Fruit fly (Drosophila melanogaster): ENCODE results near the gene CG12170.

CG12170 gene

DNA sequence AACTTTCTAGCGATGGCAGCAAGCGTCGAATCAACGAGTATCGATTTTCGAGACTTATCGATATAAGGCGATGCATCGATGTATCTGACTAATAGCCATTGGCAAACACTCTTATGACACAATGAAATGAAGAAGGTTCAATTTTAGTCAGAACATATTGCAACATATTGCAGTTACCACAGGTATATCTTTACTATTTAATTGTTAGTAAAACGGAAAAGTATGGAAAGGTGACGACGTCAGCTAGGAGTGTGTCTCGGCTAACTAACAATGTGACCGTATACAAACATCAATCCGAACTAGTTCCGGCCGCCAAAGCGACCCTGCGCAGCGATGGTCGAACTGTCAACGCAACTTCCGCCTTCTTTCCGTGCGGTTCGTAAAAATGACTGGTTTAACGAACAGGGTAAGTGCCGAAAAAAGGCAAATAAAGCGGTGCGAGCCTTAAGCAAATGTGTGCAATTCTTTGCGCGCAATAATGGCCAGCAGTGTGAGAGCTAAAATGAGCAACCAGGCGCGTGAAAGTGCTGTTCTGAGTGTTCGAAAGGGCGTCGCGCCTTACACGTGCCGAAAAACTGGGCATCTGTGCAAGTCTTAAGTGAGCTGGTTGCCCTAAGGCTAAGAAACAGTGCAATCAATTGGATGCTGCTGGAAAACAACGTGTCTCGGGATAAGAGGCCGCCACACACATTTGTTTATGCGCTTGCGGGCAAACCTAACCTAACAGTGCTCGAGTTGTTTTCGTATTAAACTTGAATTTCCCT is 12.7 kb upstream of the CG12170 start, which contains the start of the genes Dph4, Spec2 and RpL13A (continued):
- TF ChIP-seq Max (GFP tag; optimal IDR thresholded peaks at IDR 0.05) (peak; percentile 92), CG18262 (tag; optimal IDR thresholded peaks at IDR 0.05) (peak; percentile 82), CG10654 (GFP tag; optimal IDR thresholded peaks at IDR 0.05) (peak; percentile 86), zfh1 (GFP tag; IDR thresholded peaks at IDR 0.05) (no peak), D (optimal IDR thresholded peaks at IDR 0.05) (peak; percentile 57), D (GFP tag; optimal IDR thresholded peaks at IDR 0.05) (peak; percentile 89), Fer3 (tag; optimal IDR thresholded peaks at IDR 0.05) (peak; percentile 92), org-1 (GFP tag; optimal IDR thresholded peaks at IDR 0.05) (peak; percentile 92), CG30403 (GFP tag; optimal IDR thresholded peaks at IDR 0.05) (peak; percentile 83), CG12219 (GFP tag; optimal IDR thresholded peaks at IDR 0.05) (peak; percentile 91), Oaz (GFP tag; IDR thresholded peaks at IDR 0.05) (no peak), gt (GFP tag; IDR thresholded peaks at IDR 0.05) (no peak), kni (GFP tag; optimal IDR thresholded peaks at IDR 0.05) (peak; percentile 93), zfh2 (GFP tag; optimal IDR thresholded peaks at IDR 0.05) (peak; percentile 77), CG2116 (GFP tag; optimal IDR thresholded peaks at IDR 0.05) (peak; percentile 100), pros (GFP tag; optimal IDR thresholded peaks at IDR 0.05) (peak; percentile 44), Adf1 (GFP tag; IDR thresholded peaks at IDR 0.05) (no peak), ac (GFP tag; optimal IDR thresholded peaks at IDR 0.05) (peak; percentile 90), tin (GFP tag; optimal IDR thresholded peaks at IDR 0.05) (peak; percentile 85), shn (GFP tag; optimal IDR thresholded peaks at IDR 0.05) (peak; percentile 92), sc (optimal IDR thresholded peaks at IDR 0.05) (no peak), sc (GFP tag; optimal IDR thresholded peaks at IDR 0.05) (peak; percentile 86), C15 (GFP tag; IDR thresholded peaks at IDR 0.05) (no peak), CG12744 (GFP tag; optimal IDR thresholded peaks at IDR 0.05) (peak; percentile 93), HLH4C (GFP tag; IDR thresholded peaks at IDR 0.05; ENCODE audit: partially characterized antibody) (no peak), Sry-δ (GFP tag; optimal IDR thresholded peaks at IDR 0.05) (peak; percentile 99), CG14014 (GFP tag; IDR thresholded peaks at IDR 0.05) (no peak), phol (tag; optimal IDR thresholded peaks at IDR 0.05) (peak; percentile 94), CG12769 (tag; optimal IDR thresholded peaks at IDR 0.05) (peak; percentile 83), tio (GFP tag; optimal IDR thresholded peaks at IDR 0.05) (no peak), dmrt99B (tag; optimal IDR thresholded peaks at IDR 0.05) (no peak), bcd (GFP tag; optimal IDR thresholded peaks at IDR 0.05) (peak; percentile 96), CG11695 (GFP tag; IDR thresholded peaks at IDR 0.05) (no peak), CG8478 (optimal IDR thresholded peaks at IDR 0.05) (peak; percentile 69), sim (GFP tag; IDR thresholded peaks at IDR 0.05) (no peak), slou (GFP tag; optimal IDR thresholded peaks at IDR 0.05) (peak; percentile 88), crol (GFP tag; IDR thresholded peaks at IDR 0.05) (no peak), E2f2 (GFP tag; IDR thresholded peaks at IDR 0.05) (no peak), CG17186 (GFP tag; optimal IDR thresholded peaks at IDR 0.05) (peak; percentile 95), D19A (tag; optimal IDR thresholded peaks at IDR 0.05) (peak; percentile 61), CG7839 (tag; optimal IDR thresholded peaks at IDR 0.05) (peak; percentile 85), fru (optimal IDR thresholded peaks at IDR 0.05) (no peak), CG8359 (GFP tag; optimal IDR thresholded peaks at IDR 0.05; ENCODE audit: borderline replicate concordance) (peak; percentile 85), CG11560 (tag; IDR thresholded peaks at IDR 0.05) (no peak), CG7786 (GFP tag; optimal IDR thresholded peaks at IDR 0.05) (peak; percentile 78), CHES-1-like (GFP tag; optimal IDR thresholded peaks at IDR 0.05) (peak; percentile 95), z (GFP tag; IDR thresholded peaks at IDR 0.05) (no peak), CG4707 (GFP tag; optimal IDR thresholded peaks at IDR 0.05) (peak; percentile 93), CG17385 (GFP tag; optimal IDR thresholded peaks at IDR 0.05) (peak; percentile 91), Atf3 (GFP tag; optimal IDR thresholded peaks at IDR 0.05) (peak; percentile 84), Neu2 (GFP tag; optimal IDR thresholded peaks at IDR 0.05; ENCODE audit: borderline replicate concordance) (peak; percentile 74)
